Fruit fly (Drosophila melanogaster) whole organism, embryonic: ENCODE results near the gene Gr28a.

Source experiments
- Blimp-1 ChIP-seq: fragments of 200-800 bp; sonication (Bioruptor generic); optimal IDR thresholded peaks from 3 replicates; lab custom pipeline; 2018; ENCODE audit warnings: missing biosample characterization, missing genetic modification characterization, mild to moderate bottlenecking, moderate library complexity, missing genetic modification reagents
- CG11093 ChIP-seq: fragments of 200-800 bp; sonication (Bioruptor generic); IDR thresholded peaks from 3 replicates; pipeline ENCODE4 v1.3.6; 2022; ENCODE audit warnings: missing biosample characterization, missing genetic modification characterization
- CG13296 ChIP-seq: fragments of 200-800 bp; sonication (Bioruptor generic); optimal IDR thresholded peaks from 3 replicates; lab custom pipeline; 2018; ENCODE audit warnings: missing biosample characterization, mild to moderate bottlenecking, missing genetic modification characterization
- CG15601 ChIP-seq: fragments of 200-800 bp; sonication (Bioruptor generic); optimal IDR thresholded peaks from 3 replicates; lab custom pipeline; 2019; ENCODE audit warnings: missing biosample characterization, mild to moderate bottlenecking, missing genetic modification characterization, moderate library complexity
- CG2712 ChIP-seq: fragments of 200-800 bp; optimal IDR thresholded peaks from 3 replicates; lab custom pipeline; 2019; ENCODE audit warnings: missing biosample characterization, mild to moderate bottlenecking, missing genetic modification characterization, moderate library complexity
- CG30431 ChIP-seq: fragments of 200-800 bp; sonication (Bioruptor generic); optimal IDR thresholded peaks from 2 replicates; lab custom pipeline; 2017; ENCODE audit warnings: missing biosample characterization, missing genetic modification characterization
- CG31365 ChIP-seq: fragments of 200-800 bp; sonication (Bioruptor generic); optimal IDR thresholded peaks from 2 replicates; lab custom pipeline; 2018; ENCODE audit warnings: missing biosample characterization, mild to moderate bottlenecking, missing genetic modification characterization
- CG42726 ChIP-seq: fragments of 200-800 bp; sonication (Bioruptor generic); IDR thresholded peaks from 2 replicates; pipeline ENCODE4 v1.3.6; 2022; ENCODE audit warnings: missing biosample characterization, missing genetic modification characterization; ENCODE audit not compliant: partially characterized antibody
- CG4424 ChIP-seq: fragments of 200-800 bp; sonication (Bioruptor generic); optimal IDR thresholded peaks from 3 replicates; lab custom pipeline; 2016; ENCODE audit warnings: missing biosample characterization, missing genetic modification characterization
- CG4820 ChIP-seq: fragments of 200-800 bp; sonication (Bioruptor generic); optimal IDR thresholded peaks from 3 replicates; lab custom pipeline; 2016; ENCODE audit warnings: missing biosample characterization, missing genetic modification characterization
- CG5180 ChIP-seq: fragments of 200-800 bp; sonication (Bioruptor generic); optimal IDR thresholded peaks from 3 replicates; lab custom pipeline; 2017; ENCODE audit warnings: missing biosample characterization, missing genetic modification characterization, mild to moderate bottlenecking, moderate library complexity, missing genetic modification reagents
- CG6175 ChIP-seq: fragments of 200-800 bp; sonication (Bioruptor generic); IDR thresholded peaks from 3 replicates; pipeline ENCODE4 v1.3.6; 2022; ENCODE audit warnings: missing biosample characterization, missing genetic modification characterization
- CG8290 ChIP-seq, 3 experiments: fragments of 200-800 bp; sonication (Bioruptor generic); optimal IDR thresholded peaks; 2 replicates each; lab custom pipeline; 2016 to 2019; ENCODE audit warnings: missing biosample characterization in 3 of 3, missing genetic modification characterization in 3 of 3, mild to moderate bottlenecking in 2 of 3, moderate library complexity in 1 of 3
- Dip2 ChIP-seq: fragments of 200-800 bp; sonication (Bioruptor generic); IDR thresholded peaks from 2 replicates; pipeline ENCODE4 v1.3.6; 2022; ENCODE audit warnings: missing biosample characterization, missing genetic modification characterization
- Gsc ChIP-seq: fragments of 200-800 bp; sonication (Bioruptor generic); IDR thresholded peaks from 2 replicates; pipeline ENCODE4 v1.3.6; 2022; ENCODE audit warnings: missing biosample characterization, missing genetic modification characterization
- H15 ChIP-seq: fragments of 200-800 bp; sonication (Bioruptor generic); IDR thresholded peaks from 3 replicates; pipeline ENCODE4 v1.3.6; 2022; ENCODE audit warnings: missing biosample characterization, missing genetic modification characterization
- HLH54F ChIP-seq: fragments of 200-800 bp; sonication (Bioruptor generic); optimal IDR thresholded peaks from 3 replicates; lab custom pipeline; 2016; ENCODE audit warnings: missing biosample characterization, missing genetic modification characterization
- Lpt ChIP-seq: fragments of >200 bp; optimal IDR thresholded peaks from 2 replicates; lab custom pipeline; 2018; ENCODE audit warnings: missing biosample characterization, missing genetic modification characterization
- Nf-YC ChIP-seq: fragments of 200-800 bp; optimal IDR thresholded peaks from 3 replicates; lab custom pipeline; 2019; ENCODE audit warnings: missing biosample characterization, mild to moderate bottlenecking, missing genetic modification characterization, moderate library complexity
- Opbp ChIP-seq: fragments of 200-800 bp; sonication (Bioruptor generic); IDR thresholded peaks from 3 replicates; pipeline ENCODE4 v1.3.6; 2022; ENCODE audit warnings: missing biosample characterization, missing genetic modification characterization; ENCODE audit not compliant: partially characterized antibody
- Rx ChIP-seq: fragments of 200-800 bp; sonication (Bioruptor generic); IDR thresholded peaks from 2 replicates; pipeline ENCODE4 v1.3.6; 2022; ENCODE audit warnings: missing biosample characterization, missing genetic modification characterization
- Sox100B ChIP-seq: fragments of 200-800 bp; sonication (Bioruptor generic); optimal IDR thresholded peaks from 3 replicates; lab custom pipeline; 2018; ENCODE audit warnings: missing biosample characterization, mild to moderate bottlenecking, missing genetic modification characterization
- Sox102F ChIP-seq: fragments of 200-800 bp; sonication (Bioruptor generic); optimal IDR thresholded peaks from 2 replicates; lab custom pipeline; 2018; ENCODE audit warnings: missing biosample characterization, mild to moderate bottlenecking, missing genetic modification characterization, moderate library complexity
- Trl ChIP-seq, 3 experiments: fragments of >200 bp in 2 of 3; fragments of 200-800 bp in 1 of 3; sonication (Bioruptor generic) in 1 of 3; optimal IDR thresholded peaks; 2 replicates in 1 of 3; 3 replicates in 2 of 3; lab custom pipeline; 2016 to 2017; ENCODE audit warnings: missing biosample characterization in 1 of 3, missing genetic modification characterization in 1 of 3
- amos ChIP-seq: fragments of 200-800 bp; sonication (Bioruptor generic); IDR thresholded peaks from 2 replicates; pipeline ENCODE4 v1.3.6; 2022; ENCODE audit warnings: missing biosample characterization, missing genetic modification characterization; ENCODE audit not compliant: partially characterized antibody
- cg ChIP-seq: fragments of 200-800 bp; sonication (Bioruptor generic); optimal IDR thresholded peaks from 3 replicates; lab custom pipeline; 2019; ENCODE audit warnings: missing biosample characterization, mild to moderate bottlenecking, missing genetic modification characterization, moderate library complexity
- chif ChIP-seq, 2 experiments: fragments of 200-800 bp; sonication (Bioruptor generic); optimal IDR thresholded peaks; 3 replicates each; lab custom pipeline; 2016; ENCODE audit warnings: missing biosample characterization in 2 of 2, missing genetic modification characterization in 2 of 2
- chinmo ChIP-seq: fragments of 200-800 bp; sonication (Bioruptor generic); IDR thresholded peaks from 4 replicates; pipeline ENCODE4 v1.3.6; 2022; ENCODE audit warnings: missing biosample characterization, missing genetic modification characterization; ENCODE audit not compliant: partially characterized antibody
- ci ChIP-seq: fragments of 200-800 bp; sonication (Bioruptor generic); IDR thresholded peaks from 3 replicates; pipeline ENCODE4 v1.3.6; 2022; ENCODE audit warnings: missing biosample characterization, missing genetic modification characterization
- emc ChIP-seq: fragments of 200-800 bp; sonication (Bioruptor generic); optimal IDR thresholded peaks from 2 replicates; lab custom pipeline; 2016; ENCODE audit warnings: missing biosample characterization, missing genetic modification characterization
- gcm ChIP-seq: fragments of 200-800 bp; sonication (Bioruptor generic); optimal IDR thresholded peaks from 2 replicates; lab custom pipeline; 2019; ENCODE audit warnings: missing biosample characterization, mild to moderate bottlenecking, missing genetic modification characterization, moderate library complexity
- ken ChIP-seq: fragments of 200-800 bp; sonication (Bioruptor generic); IDR thresholded peaks from 3 replicates; pipeline ENCODE4 v1.3.6; 2022; ENCODE audit warnings: missing biosample characterization, missing genetic modification characterization
- kni ChIP-seq: fragments of 200-800 bp; sonication (Bioruptor generic); optimal IDR thresholded peaks from 3 replicates; lab custom pipeline; 2017; ENCODE audit warnings: mild to moderate bottlenecking, missing biosample characterization, missing genetic modification reagents, missing genetic modification characterization
- lab ChIP-seq: fragments of 200-800 bp; sonication (Bioruptor generic); optimal IDR thresholded peaks from 3 replicates; lab custom pipeline; 2017; ENCODE audit warnings: missing biosample characterization, missing genetic modification characterization, mild to moderate bottlenecking, moderate library complexity, missing genetic modification reagents
- lilli ChIP-seq: fragments of 200-800 bp; sonication (Bioruptor generic); optimal IDR thresholded peaks from 3 replicates; lab custom pipeline; 2016; ENCODE audit warnings: missing biosample characterization, missing genetic modification characterization
- lov ChIP-seq, 2 experiments: fragments of 200-800 bp in 1 of 2; fragments of >200 bp in 1 of 2; sonication (Bioruptor generic) in 1 of 2; IDR thresholded peaks in 1 of 2; optimal IDR thresholded peaks in 1 of 2; 2 replicates in 1 of 2; 3 replicates in 1 of 2; pipeline versions ENCODE4 v1.3.6 to Lab custom; 2017 to 2022; ENCODE audit warnings: missing biosample characterization in 1 of 2, missing genetic modification characterization in 1 of 2
- oc ChIP-seq: fragments of 200-800 bp; sonication (Bioruptor generic); optimal IDR thresholded peaks from 2 replicates; lab custom pipeline; 2018; ENCODE audit warnings: missing biosample characterization, mild to moderate bottlenecking, missing genetic modification characterization, moderate library complexity
- pb ChIP-seq: fragments of 200-800 bp; sonication (Bioruptor generic); optimal IDR thresholded peaks from 3 replicates; lab custom pipeline; 2016; ENCODE audit warnings: missing biosample characterization, missing genetic modification characterization
- phol ChIP-seq: fragments of 200-800 bp; sonication (Bioruptor generic); optimal IDR thresholded peaks from 3 replicates; lab custom pipeline; 2018; ENCODE audit warnings: missing biosample characterization, mild to moderate bottlenecking, missing genetic modification characterization, moderate library complexity
- prd ChIP-seq, 3 experiments: fragments of >200 bp in 2 of 3; fragments of 200-800 bp in 1 of 3; sonication (Bioruptor generic) in 1 of 3; optimal IDR thresholded peaks in 2 of 3; IDR thresholded peaks in 1 of 3; 2 replicates in 2 of 3; 3 replicates in 1 of 3; pipeline versions ENCODE4 v1.3.6 to Lab custom; 2017 to 2022; ENCODE audit warnings: missing biosample characterization in 1 of 3, missing genetic modification characterization in 1 of 3
- pros ChIP-seq: fragments of 200-800 bp; sonication (Bioruptor generic); optimal IDR thresholded peaks from 3 replicates; lab custom pipeline; 2019; ENCODE audit warnings: missing biosample characterization, mild to moderate bottlenecking, missing genetic modification characterization, moderate library complexity
- rib ChIP-seq: fragments of 200-800 bp; sonication (Bioruptor generic); IDR thresholded peaks from 2 replicates; pipeline ENCODE4 v1.3.6; 2022; ENCODE audit warnings: missing biosample characterization, missing genetic modification characterization
- sima ChIP-seq: fragments of 200-800 bp; sonication (Bioruptor generic); optimal IDR thresholded peaks from 2 replicates; lab custom pipeline; 2016; ENCODE audit warnings: missing biosample characterization, missing genetic modification characterization
- tna ChIP-seq: fragments of 200-800 bp; sonication (Bioruptor generic); IDR thresholded peaks from 2 replicates; pipeline ENCODE4 v1.3.6; 2022; ENCODE audit warnings: missing biosample characterization, missing genetic modification characterization; ENCODE audit not compliant: partially characterized antibody
- wor ChIP-seq: fragments of 200-800 bp; sonication (Bioruptor generic); IDR thresholded peaks from 2 replicates; pipeline ENCODE4 v1.3.6; 2022; ENCODE audit warnings: missing biosample characterization, missing genetic modification characterization

Gr28a gene

dm6 chr2L:7422429-7423283 is 31.4 kb downstream of the Gr28a start (continued):
- TF ChIP-seq chif (GFP tag; optimal IDR thresholded peaks at IDR 0.05; lab: Kevin White, UChicago), result peak in 1 of 2 experiments; percentile 1
- no peak for TF ChIP-seq CG5180 (GFP tag; lab: Kevin White, UChicago)
- peak; percentile 55 for TF ChIP-seq cg (GFP tag; lab: Kevin White, UChicago)
- peak; percentile 50; the same call in 1 of the 3 replicates for TF ChIP-seq ken
- no peak for TF ChIP-seq gcm (GFP tag; lab: Kevin White, UChicago)
- TF ChIP-seq CG8290 (GFP tag; optimal IDR thresholded peaks at IDR 0.05; lab: Kevin White, UChicago), result no peak
- no peak for TF ChIP-seq CG8290 (tag; optimal IDR thresholded peaks at IDR 0.05; lab: Kevin White, UChicago)
- 0 out of 2 replicates have a peak, but pooled peaks have one; percentile 40 for TF ChIP-seq CG42726
- TF ChIP-seq oc (tag; lab: Kevin White, UChicago), result no peak
- TF ChIP-seq CG30431 (GFP tag; lab: Kevin White, UChicago), result peak; percentile 7
- TF ChIP-seq Trl (optimal IDR thresholded peaks at IDR 0.05; lab: Kevin White, UChicago), result peak in 1 of 2 experiments; percentile 47
- no peak for TF ChIP-seq Trl (GFP tag; optimal IDR thresholded peaks at IDR 0.05; lab: Kevin White, UChicago)
- peak; percentile 2 for TF ChIP-seq Blimp-1 (GFP tag; lab: Kevin White, UChicago)
- TF ChIP-seq prd (optimal IDR thresholded peaks at IDR 0.05; lab: Kevin White, UChicago), result no peak
- TF ChIP-seq prd (GFP tag; IDR thresholded peaks at IDR 0.05; lab: Robert Waterston, UW), result no peak
- TF ChIP-seq CG15601, result peak; percentile 0
- TF ChIP-seq Gsc (GFP tag; lab: Robert Waterston, UW), result no peak
- no peak for TF ChIP-seq Nf-YC (tag; lab: Kevin White, UChicago)
- no peak for TF ChIP-seq chinmo (GFP tag; lab: Robert Waterston, UW)
- TF ChIP-seq Sox100B, result peak; percentile 4
- TF ChIP-seq lab (GFP tag; lab: Kevin White, UChicago), result no peak
- no peak for TF ChIP-seq CG11093 (GFP tag; lab: Robert Waterston, UW)
- peak; percentile 58; the same call in 1 of the 3 replicates for TF ChIP-seq ci (GFP tag; lab: Robert Waterston, UW)
- 0 out of 3 replicates have a peak, but pooled peaks have one; percentile 11 for TF ChIP-seq H15
- no peak for TF ChIP-seq Lpt (GFP tag; lab: Kevin White, UChicago)
- TF ChIP-seq pros (GFP tag; lab: Kevin White, UChicago), result no peak
- no peak for TF ChIP-seq sima
- TF ChIP-seq amos (GFP tag; lab: Robert Waterston, UW), result no peak
- TF ChIP-seq lilli (GFP tag; lab: Kevin White, UChicago), result no peak
- 0 out of 2 replicates have a peak, but pooled peaks have one; percentile 11 for TF ChIP-seq Dip2
- TF ChIP-seq tna (GFP tag; lab: Robert Waterston, UW), result no peak
- TF ChIP-seq pb (GFP tag; lab: Kevin White, UChicago), result no peak
- peak; percentile 21 for TF ChIP-seq CG4820 (GFP tag; lab: Kevin White, UChicago)
- TF ChIP-seq rib (GFP tag; lab: Robert Waterston, UW), result peak; percentile 28; the same call in 1 of the 2 replicates
- TF ChIP-seq emc (GFP tag; lab: Kevin White, UChicago), result no peak
- TF ChIP-seq wor (GFP tag; lab: Robert Waterston, UW), result no peak
- no peak for TF ChIP-seq HLH54F
- peak; percentile 16 for TF ChIP-seq kni
- TF ChIP-seq Opbp (GFP tag; lab: Robert Waterston, UW), result 0 out of 3 replicates have a peak, but pooled peaks have one; percentile 33
- TF ChIP-seq CG4424 (GFP tag; lab: Kevin White, UChicago), result peak; percentile 26
- 0 out of 3 replicates have a peak, but pooled peaks have one; percentile 25 for TF ChIP-seq CG6175
- TF ChIP-seq Sox102F (GFP tag; lab: Kevin White, UChicago), result peak; percentile 14
- TF ChIP-seq CG13296 (GFP tag; lab: Kevin White, UChicago), result no peak
- TF ChIP-seq CG2712 (tag; lab: Kevin White, UChicago), result peak; percentile 22
- no peak for TF ChIP-seq lov (optimal IDR thresholded peaks at IDR 0.05; lab: Kevin White, UChicago)
- TF ChIP-seq lov (GFP tag; IDR thresholded peaks at IDR 0.05; lab: Robert Waterston, UW), result no peak
- TF ChIP-seq phol (tag; lab: Kevin White, UChicago), result peak; percentile 24
- no peak for TF ChIP-seq CG31365
- no peak for TF ChIP-seq Rx (GFP tag; lab: Robert Waterston, UW)
